Worm (Caenorhabditis elegans) whole organism, early embryonic: ENCODE data around the gene F55G11.10.

Source experiments
- aly-1 ChIP-seq: sonication (generic microtip); optimal IDR thresholded peaks from 2 replicates; lab custom pipeline; 2016; ENCODE audit warnings: missing genetic modification characterization, missing compliant biosample characterization
- pes-1 ChIP-seq: fragments of 200-800 bp; sonication (Bioruptor generic); IDR thresholded peaks from 2 replicates; pipeline ENCODE4 v1.3.6; 2022; ENCODE audit warnings: missing genetic modification reagents, missing genetic modification characterization, missing compliant biosample characterization
- scrt-1 ChIP-seq: fragments of 200-800 bp; sonication (Bioruptor generic); IDR thresholded peaks from 2 replicates; pipeline ENCODE4 v1.3.6; 2022; ENCODE audit warnings: missing genetic modification characterization, missing compliant biosample characterization
- tra-4 ChIP-seq: sonication (generic microtip); optimal IDR thresholded peaks from 2 replicates; lab custom pipeline; 2017; ENCODE audit warnings: missing genetic modification characterization, missing compliant biosample characterization

DNA sequence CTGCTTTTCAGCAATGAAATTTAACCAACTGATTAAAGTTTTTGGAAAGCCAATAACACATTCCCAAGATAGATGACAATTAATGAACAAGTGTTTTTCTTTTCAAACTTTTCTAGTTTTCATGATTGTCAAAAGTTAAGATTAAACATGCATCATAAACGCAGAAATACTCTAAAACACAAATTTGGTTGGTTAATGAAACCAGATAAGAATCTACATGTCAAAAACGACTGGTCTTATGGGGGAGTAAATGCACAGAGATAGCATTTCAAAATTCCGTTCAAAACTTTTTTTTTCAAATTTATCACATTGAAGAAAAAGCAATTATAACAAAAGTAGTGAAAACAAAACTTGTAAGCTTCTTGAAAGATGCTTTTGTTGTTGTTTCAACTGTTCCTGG lies 44.9 kb upstream of the F55G11.10 start:
- no peak for TF ChIP-seq aly-1 (tag; lab: Kevin White, UChicago)
- TF ChIP-seq tra-4 (tag; lab: Kevin White, UChicago), result no peak
- no peak for TF ChIP-seq scrt-1 (GFP tag; lab: Robert Waterston, UW)
- no peak for TF ChIP-seq pes-1 (GFP tag; lab: Robert Waterston, UW)
